Fruit fly (Drosophila melanogaster) whole organism, adult: Measurements from ENCODE around the gene CG4073.

Source experiments
- CG11617 ChIP-seq: fragments of 200-800 bp; sonication (Bioruptor generic); optimal IDR thresholded peaks from 2 replicates; lab custom pipeline; 2017; ENCODE audit warnings: mild to moderate bottlenecking, missing biosample characterization, missing genetic modification reagents, missing genetic modification characterization
- CG14711 ChIP-seq: fragments of 200-800 bp; sonication (Bioruptor generic); optimal IDR thresholded peaks from 2 replicates; lab custom pipeline; 2018; ENCODE audit warnings: missing biosample characterization, mild to moderate bottlenecking, missing genetic modification characterization, moderate library complexity
- CG33017 ChIP-seq: fragments of 200-800 bp; sonication (Bioruptor generic); optimal IDR thresholded peaks from 2 replicates; lab custom pipeline; 2018; ENCODE audit warnings: missing biosample characterization, mild to moderate bottlenecking, missing genetic modification characterization, moderate library complexity
- Crg-1 ChIP-seq: fragments of 200-800 bp; sonication (Bioruptor generic); optimal IDR thresholded peaks from 2 replicates; lab custom pipeline; 2016; ENCODE audit warnings: missing biosample characterization, missing genetic modification characterization
- Mnt ChIP-seq: fragments of 200-800 bp; sonication (Bioruptor generic); optimal IDR thresholded peaks from 2 replicates; lab custom pipeline; 2016; ENCODE audit warnings: missing biosample characterization, mild to moderate bottlenecking, missing genetic modification characterization
- bab1 ChIP-seq: fragments of 200-800 bp; sonication (Bioruptor generic); optimal IDR thresholded peaks from 3 replicates; lab custom pipeline; 2019; ENCODE audit warnings: missing biosample characterization, mild to moderate bottlenecking, missing genetic modification characterization, moderate library complexity
- cnc ChIP-seq, 2 experiments: fragments of >200 bp; optimal IDR thresholded peaks; 2 replicates each; lab custom pipeline; 2017
- kay ChIP-seq: fragments of 200-800 bp; sonication (Bioruptor generic); peaks from one replicate; lab custom pipeline; 2016; ENCODE audit warnings: missing biosample characterization, missing genetic modification characterization, borderline replicate concordance
- pad ChIP-seq: fragments of 200-800 bp; sonication (Bioruptor generic); optimal IDR thresholded peaks from 3 replicates; lab custom pipeline; 2017; ENCODE audit warnings: missing biosample characterization, missing genetic modification characterization, mild to moderate bottlenecking, moderate library complexity, missing genetic modification reagents
- toe ChIP-seq: fragments of 200-800 bp; sonication (Bioruptor generic); optimal IDR thresholded peaks from 2 replicates; lab custom pipeline; 2016; ENCODE audit warnings: missing biosample characterization, missing genetic modification characterization

DNA sequence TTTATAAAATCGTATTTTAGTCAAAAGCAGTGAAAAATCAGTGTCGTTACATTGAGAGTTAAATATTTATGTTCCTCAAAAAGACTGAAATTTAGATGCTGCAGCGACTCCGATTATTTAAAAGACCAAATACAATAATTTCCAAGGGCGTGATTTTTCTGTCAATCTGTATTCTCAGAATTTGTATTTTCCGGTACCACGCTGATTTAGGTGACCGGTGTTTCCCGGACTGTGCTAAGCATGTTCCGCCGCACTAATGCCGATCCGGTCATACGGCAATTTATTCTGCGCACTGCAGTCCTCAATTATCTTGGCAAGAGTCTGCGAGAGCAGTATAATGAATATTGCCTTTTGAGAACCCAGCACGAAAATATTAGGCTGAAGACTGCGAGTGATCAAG is 7.8 kb upstream of the CG4073 start, which contains the start of the genes CG31467 and CG14684:
- TF ChIP-seq bab1 (GFP tag; lab: Kevin White, UChicago) (no peak), pad (GFP tag; lab: Kevin White, UChicago) (no peak), toe (no peak), Crg-1 (GFP tag; lab: Kevin White, UChicago) (no peak), Mnt (GFP tag; lab: Kevin White, UChicago) (no peak), CG14711 (tag; lab: Kevin White, UChicago) (no peak), cnc (optimal IDR thresholded peaks at IDR 0.05; lab: Kevin White, UChicago) (no peak), kay (GFP tag; lab: Kevin White, UChicago) (no peak), CG33017 (tag; lab: Kevin White, UChicago) (no peak), CG11617 (GFP tag; lab: Kevin White, UChicago) (no peak)
